Worm (Caenorhabditis elegans) whole organism, early embryonic: ENCODE measurements around the gene R07E5.4.

ENCODE experiments used
- B0310.2 ChIP-seq: sonication (generic microtip); optimal IDR thresholded peaks from 2 replicates; lab custom pipeline; 2016; ENCODE audit warnings: mild to moderate bottlenecking, missing genetic modification characterization, missing compliant biosample characterization
- F13C5.2 ChIP-seq: sonication (generic microtip); optimal IDR thresholded peaks from 2 replicates; lab custom pipeline; 2017; ENCODE audit warnings: mild to moderate bottlenecking, missing genetic modification characterization, inconsistent platforms, missing compliant biosample characterization
- aly-1 ChIP-seq: sonication (generic microtip); optimal IDR thresholded peaks from 2 replicates; lab custom pipeline; 2016; ENCODE audit warnings: missing genetic modification characterization, missing compliant biosample characterization
- ama-1 ChIP-seq: fragments of 150-350 bp; optimal IDR thresholded peaks from 2 replicates; lab custom pipeline; 2014
- ceh-13 ChIP-seq: fragments of 200-800 bp; sonication (Bioruptor generic); optimal IDR thresholded peaks from 2 replicates; lab custom pipeline; 2018; ENCODE audit warnings: mild to moderate bottlenecking, missing genetic modification characterization, missing compliant biosample characterization
- ceh-36 ChIP-seq: sonication (generic microtip); optimal IDR thresholded peaks from 2 replicates; lab custom pipeline; 2016; ENCODE audit warnings: missing genetic modification characterization, inconsistent platforms, missing compliant biosample characterization
- ets-7 ChIP-seq: sonication (generic microtip); optimal IDR thresholded peaks from 2 replicates; lab custom pipeline; 2016; ENCODE audit warnings: missing genotype, missing genetic modification characterization, missing compliant biosample characterization
- flt-1 ChIP-seq: fragments of 200-800 bp; sonication (Bioruptor generic); IDR thresholded peaks from 2 replicates; pipeline ENCODE4 v1.3.6; 2022; ENCODE audit warnings: missing genetic modification characterization, missing compliant biosample characterization
- hmbx-1 ChIP-seq: sonication (generic microtip); optimal IDR thresholded peaks from 2 replicates; lab custom pipeline; 2016; ENCODE audit warnings: mild to moderate bottlenecking, missing genetic modification characterization, missing compliant biosample characterization
- hmg-4 ChIP-seq: fragments of 200-800 bp; sonication (Bioruptor generic); optimal IDR thresholded peaks from 2 replicates; lab custom pipeline; 2018; ENCODE audit warnings: mild to moderate bottlenecking, missing genetic modification characterization, missing compliant biosample characterization
- hnd-1 ChIP-seq: sonication (generic microtip); optimal IDR thresholded peaks from 2 replicates; lab custom pipeline; 2016; ENCODE audit warnings: missing genetic modification characterization, missing compliant biosample characterization
- pes-1 ChIP-seq: fragments of 200-800 bp; sonication (Bioruptor generic); IDR thresholded peaks from 2 replicates; pipeline ENCODE4 v1.3.6; 2022; ENCODE audit warnings: missing genetic modification reagents, missing genetic modification characterization, missing compliant biosample characterization
- sea-1 ChIP-seq: fragments of 200-800 bp; sonication (Bioruptor generic); conservative IDR thresholded peaks from 2 replicates; pipeline ENCODE4 v1.3.6; 2022; ENCODE audit warnings: missing genetic modification characterization, missing compliant biosample characterization
- tbx-11 ChIP-seq: fragments of 200-800 bp; sonication (Bioruptor generic); IDR thresholded peaks from 2 replicates; pipeline ENCODE4 v1.3.6; 2022; ENCODE audit warnings: missing genetic modification characterization, missing compliant biosample characterization
- tbx-37 ChIP-seq: fragments of 200-800 bp; sonication (Bioruptor generic); conservative IDR thresholded peaks from 2 replicates; pipeline ENCODE4 v1.3.6; 2022; ENCODE audit warnings: missing genetic modification reagents, missing genetic modification characterization, missing compliant biosample characterization
- tra-4 ChIP-seq: sonication (generic microtip); optimal IDR thresholded peaks from 2 replicates; lab custom pipeline; 2017; ENCODE audit warnings: missing genetic modification characterization, missing compliant biosample characterization

The R07E5.4 gene

DNA sequence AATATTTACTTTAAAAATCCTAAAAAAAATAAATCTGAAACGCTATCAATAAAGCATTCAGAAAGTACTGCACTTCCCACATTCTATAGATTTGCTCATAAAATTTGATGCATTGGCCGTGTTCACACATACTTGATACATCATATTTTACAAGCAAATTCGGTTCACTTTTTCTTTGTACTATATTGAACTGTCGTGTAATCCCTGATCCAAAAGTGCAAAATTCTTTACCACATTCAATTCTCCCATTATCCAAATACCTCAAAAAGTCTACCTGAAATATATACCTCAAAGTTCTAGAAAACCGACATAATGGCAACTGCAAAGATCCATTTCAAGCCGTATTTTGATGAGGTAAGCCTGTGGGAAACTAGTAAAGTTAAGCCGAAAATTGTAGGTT is 47.2 kb downstream of the R07E5.4 start, which contains the start of gene nex-3:
nex-3 (plus strand) TSS at position 301 of the 400 bp plus-strand sequence.
- TF ChIP-seq ets-7 (tag; lab: Kevin White, UChicago) (no peak), B0310.2 (tag; lab: Kevin White, UChicago) (no peak), hmbx-1 (tag; lab: Kevin White, UChicago) (no peak), sea-1 (no peak), hnd-1 (tag; lab: Kevin White, UChicago) (no peak), pes-1 (GFP tag; lab: Robert Waterston, UW) (no peak), flt-1 (GFP tag; lab: Robert Waterston, UW) (no peak), ama-1 (lab: Kevin White, UChicago) (no peak), F13C5.2 (tag; lab: Kevin White, UChicago) (no peak), ceh-36 (tag; lab: Kevin White, UChicago) (no peak), ceh-13 (GFP tag; lab: Kevin White, UChicago) (no peak), tbx-11 (no peak)

DNA sequence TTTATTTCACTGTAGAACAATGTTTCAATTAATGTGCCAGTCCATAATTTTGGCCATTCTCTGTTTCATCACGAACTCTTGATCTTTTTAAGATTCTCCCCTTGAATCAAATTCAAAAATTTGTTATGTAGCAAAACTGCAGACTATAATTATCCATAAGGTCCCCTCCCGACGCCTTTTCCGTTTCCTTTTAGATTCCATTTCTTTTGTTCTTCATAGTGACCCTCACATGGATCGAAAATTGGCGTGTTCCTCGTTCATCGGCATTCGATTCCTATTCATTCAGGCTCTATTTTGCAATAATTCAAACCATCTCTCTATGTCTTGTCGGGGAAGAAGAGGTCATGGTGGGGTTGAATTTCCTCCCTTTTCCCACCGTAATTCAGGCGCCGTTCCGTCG is 49.9 kb downstream of the R07E5.4 start:
- no peak for TF ChIP-seq B0310.2 (tag; lab: Kevin White, UChicago)
- no peak for TF ChIP-seq sea-1
- TF ChIP-seq tbx-11: no peak
- TF ChIP-seq hmbx-1 (tag; lab: Kevin White, UChicago): no peak
- no peak for TF ChIP-seq ama-1 (lab: Kevin White, UChicago)
- TF ChIP-seq pes-1 (GFP tag; lab: Robert Waterston, UW): no peak
- TF ChIP-seq ets-7 (tag; lab: Kevin White, UChicago): no peak
- TF ChIP-seq hmg-4 (GFP tag; lab: Kevin White, UChicago): no peak
- TF ChIP-seq aly-1 (tag; lab: Kevin White, UChicago): no peak
- no peak for TF ChIP-seq hnd-1 (tag; lab: Kevin White, UChicago)
- TF ChIP-seq tra-4 (tag; lab: Kevin White, UChicago): no peak
- TF ChIP-seq ceh-13 (GFP tag; lab: Kevin White, UChicago): no peak
- TF ChIP-seq tbx-37: no peak
